Fruit fly (Drosophila melanogaster) whole organism, embryonic: ENCODE data around the gene CG33288.

Experiments used
- Bgb ChIP-seq: fragments of 200-800 bp; sonication (Bioruptor generic); IDR thresholded peaks from 2 replicates; pipeline ENCODE4 v1.3.6; 2022; ENCODE audit warnings: missing biosample characterization, missing genetic modification characterization; ENCODE audit not compliant: partially characterized antibody
- CG10321 ChIP-seq: fragments of 200-800 bp; sonication (Bioruptor generic); IDR thresholded peaks from 2 replicates; pipeline ENCODE4 v1.3.6; 2022; ENCODE audit warnings: missing biosample characterization, missing genetic modification characterization
- CG10543 ChIP-seq: fragments of 200-800 bp; sonication (Bioruptor generic); optimal IDR thresholded peaks from 3 replicates; lab custom pipeline; 2017; ENCODE audit warnings: missing biosample characterization, mild to moderate bottlenecking, missing genetic modification characterization, moderate library complexity
- CG11085 ChIP-seq: fragments of 200-800 bp; sonication (Bioruptor generic); IDR thresholded peaks from 2 replicates; pipeline ENCODE4 v1.3.6; 2022; ENCODE audit warnings: missing biosample characterization, missing genetic modification characterization
- CG11560 ChIP-seq: fragments of 200-800 bp; sonication (Bioruptor generic); IDR thresholded peaks from 3 replicates; pipeline ENCODE4 v1.3.6; 2022; ENCODE audit warnings: missing biosample characterization, missing genetic modification characterization
- CG11696 ChIP-seq: fragments of 200-800 bp; sonication (Bioruptor generic); IDR thresholded peaks from 2 replicates; pipeline ENCODE4 v1.3.6; 2022; ENCODE audit warnings: missing biosample characterization, missing genetic modification characterization
- CG12299 ChIP-seq: fragments of 200-800 bp; sonication (Bioruptor generic); optimal IDR thresholded peaks from 2 replicates; lab custom pipeline; 2018; ENCODE audit warnings: missing biosample characterization, mild to moderate bottlenecking, missing genetic modification characterization
- CG1233 ChIP-seq: fragments of 200-800 bp; sonication (Bioruptor generic); optimal IDR thresholded peaks from 4 replicates; lab custom pipeline; 2018; ENCODE audit warnings: missing biosample characterization, mild to moderate bottlenecking, missing genetic modification characterization
- CG12659 ChIP-seq: fragments of 200-800 bp; sonication (Bioruptor generic); optimal IDR thresholded peaks from 3 replicates; lab custom pipeline; 2017; ENCODE audit warnings: mild to moderate bottlenecking, missing biosample characterization, missing genetic modification reagents, missing genetic modification characterization
- CG14965 ChIP-seq: fragments of 200-800 bp; sonication (Bioruptor generic); optimal IDR thresholded peaks from 2 replicates; lab custom pipeline; 2016; ENCODE audit warnings: missing biosample characterization, missing genetic modification characterization, borderline replicate concordance
- CG15479 ChIP-seq: fragments of 200-800 bp; sonication (Bioruptor generic); optimal IDR thresholded peaks from 3 replicates; lab custom pipeline; 2019; ENCODE audit warnings: missing biosample characterization, mild to moderate bottlenecking, missing genetic modification characterization, moderate library complexity
- CG17568 ChIP-seq: fragments of 200-800 bp; sonication (Bioruptor generic); optimal IDR thresholded peaks from 2 replicates; lab custom pipeline; 2018; ENCODE audit warnings: missing biosample characterization, mild to moderate bottlenecking, missing genetic modification characterization, moderate library complexity
- CG17802 ChIP-seq: fragments of 200-800 bp; sonication (Bioruptor generic); optimal IDR thresholded peaks from 2 replicates; lab custom pipeline; 2018; ENCODE audit warnings: missing biosample characterization, mild to moderate bottlenecking, missing genetic modification characterization, moderate library complexity
- CG18011 ChIP-seq: fragments of 200-800 bp; sonication (Bioruptor generic); optimal IDR thresholded peaks from 2 replicates; lab custom pipeline; 2017; ENCODE audit warnings: missing biosample characterization, missing genetic modification characterization, mild to moderate bottlenecking, moderate library complexity, missing genotype
- CG18619 ChIP-seq: fragments of 200-800 bp; sonication (Bioruptor generic); optimal IDR thresholded peaks from 3 replicates; lab custom pipeline; 2017; ENCODE audit warnings: missing biosample characterization, mild to moderate bottlenecking, missing genetic modification characterization
- CG2129 ChIP-seq: fragments of 200-800 bp; sonication (Bioruptor generic); IDR thresholded peaks from 2 replicates; pipeline ENCODE4 v1.3.6; 2022; ENCODE audit warnings: missing biosample characterization, missing genetic modification characterization; ENCODE audit not compliant: partially characterized antibody
- CG32767 ChIP-seq: fragments of 200-800 bp; sonication (Bioruptor generic); IDR thresholded peaks from 2 replicates; pipeline ENCODE4 v1.3.6; 2022; ENCODE audit warnings: missing biosample characterization, missing genetic modification characterization
- CG43689 ChIP-seq: fragments of 200-800 bp; sonication (Bioruptor generic); IDR thresholded peaks from 2 replicates; pipeline ENCODE4 v1.3.6; 2022; ENCODE audit warnings: missing biosample characterization, missing genetic modification characterization
- CG7987 ChIP-seq: fragments of 200-800 bp; sonication (Bioruptor generic); optimal IDR thresholded peaks from 2 replicates; lab custom pipeline; 2018; ENCODE audit warnings: missing biosample characterization, mild to moderate bottlenecking, missing genetic modification characterization, moderate library complexity
- CG8765 ChIP-seq: fragments of 200-800 bp; sonication (Bioruptor generic); IDR thresholded peaks from 2 replicates; pipeline ENCODE4 v1.3.6; 2022; ENCODE audit warnings: missing biosample characterization, missing genetic modification characterization
- CG8924 ChIP-seq: fragments of 200-800 bp; optimal IDR thresholded peaks from 3 replicates; lab custom pipeline; 2019; ENCODE audit warnings: missing biosample characterization, mild to moderate bottlenecking, missing genetic modification characterization, moderate library complexity
- Camta ChIP-seq: fragments of 200-800 bp; sonication (Bioruptor generic); optimal IDR thresholded peaks from 2 replicates; lab custom pipeline; 2016; ENCODE audit warnings: missing biosample characterization, missing genetic modification characterization
- Deaf1 ChIP-seq: fragments of 200-800 bp; optimal IDR thresholded peaks from 3 replicates; lab custom pipeline; 2019; ENCODE audit warnings: missing biosample characterization, mild to moderate bottlenecking, missing genetic modification characterization, moderate library complexity
- Hsf ChIP-seq: fragments of 200-800 bp; sonication (Bioruptor generic); optimal IDR thresholded peaks from 3 replicates; lab custom pipeline; 2016; ENCODE audit warnings: missing biosample characterization, missing genetic modification characterization
- Lim3 ChIP-seq: fragments of 200-800 bp; sonication (Bioruptor generic); IDR thresholded peaks from 2 replicates; pipeline ENCODE4 v1.3.6; 2022; ENCODE audit warnings: missing biosample characterization, missing genetic modification characterization
- Nf-YC ChIP-seq: fragments of 200-800 bp; optimal IDR thresholded peaks from 3 replicates; lab custom pipeline; 2019; ENCODE audit warnings: missing biosample characterization, mild to moderate bottlenecking, missing genetic modification characterization, moderate library complexity
- Pdp1 ChIP-seq, 2 experiments: fragments of 200-800 bp; sonication (Bioruptor generic); optimal IDR thresholded peaks; 3 replicates each; lab custom pipeline; 2016; ENCODE audit warnings: missing biosample characterization in 2 of 2, missing genetic modification characterization in 2 of 2, mild to moderate bottlenecking in 1 of 2, moderate library complexity in 1 of 2
- Trl ChIP-seq, 3 experiments: fragments of >200 bp in 2 of 3; fragments of 200-800 bp in 1 of 3; sonication (Bioruptor generic) in 1 of 3; optimal IDR thresholded peaks; 2 replicates in 1 of 3; 3 replicates in 2 of 3; lab custom pipeline; 2016 to 2017; ENCODE audit warnings: missing biosample characterization in 1 of 3, missing genetic modification characterization in 1 of 3
- YL-1 ChIP-seq: fragments of 200-800 bp; sonication (Bioruptor generic); optimal IDR thresholded peaks from 3 replicates; lab custom pipeline; 2017; ENCODE audit warnings: missing biosample characterization, mild to moderate bottlenecking, missing genetic modification characterization
- aop ChIP-seq: fragments of 200-800 bp; sonication (Bioruptor generic); IDR thresholded peaks from 2 replicates; pipeline ENCODE4 v1.3.6; 2022; ENCODE audit warnings: missing biosample characterization, missing genetic modification characterization
- crc ChIP-seq: fragments of 200-800 bp; sonication (Bioruptor generic); optimal IDR thresholded peaks from 2 replicates; lab custom pipeline; 2016; ENCODE audit warnings: missing biosample characterization, missing genetic modification characterization
- crol ChIP-seq: fragments of 200-800 bp; sonication (Bioruptor generic); IDR thresholded peaks from 2 replicates; pipeline ENCODE4 v1.3.6; 2022; ENCODE audit warnings: missing biosample characterization, missing genetic modification characterization
- cwo ChIP-seq: fragments of 200-800 bp; sonication (Bioruptor generic); optimal IDR thresholded peaks from 3 replicates; lab custom pipeline; 2017; ENCODE audit warnings: missing biosample characterization, missing genetic modification characterization, mild to moderate bottlenecking, moderate library complexity, missing genetic modification reagents
- ems ChIP-seq: fragments of 200-800 bp; sonication (Bioruptor generic); optimal IDR thresholded peaks from 3 replicates; lab custom pipeline; 2016; ENCODE audit warnings: missing biosample characterization, missing genetic modification characterization
- esg ChIP-seq: fragments of 200-800 bp; sonication (Bioruptor generic); conservative IDR thresholded peaks from 2 replicates; pipeline ENCODE4 v1.3.6; 2022; ENCODE audit warnings: missing biosample characterization, missing genetic modification characterization
- fd96Cb ChIP-seq: fragments of 200-800 bp; sonication (Bioruptor generic); optimal IDR thresholded peaks from 2 replicates; lab custom pipeline; 2018; ENCODE audit warnings: missing biosample characterization, mild to moderate bottlenecking, missing genetic modification characterization, moderate library complexity
- knrl ChIP-seq: fragments of 200-800 bp; sonication (Bioruptor generic); IDR thresholded peaks from 3 replicates; pipeline ENCODE4 v1.3.6; 2022; ENCODE audit warnings: missing biosample characterization, missing genetic modification characterization; ENCODE audit not compliant: partially characterized antibody
- lbe ChIP-seq: fragments of 200-800 bp; sonication (Bioruptor generic); optimal IDR thresholded peaks from 2 replicates; lab custom pipeline; 2016; ENCODE audit warnings: missing biosample characterization, mild to moderate bottlenecking, missing genetic modification characterization
- luna ChIP-seq: fragments of 200-800 bp; sonication (Bioruptor generic); optimal IDR thresholded peaks from 2 replicates; lab custom pipeline; 2016; ENCODE audit warnings: missing biosample characterization, missing genetic modification characterization
- nerfin-1 ChIP-seq: fragments of 200-800 bp; sonication (Bioruptor generic); optimal IDR thresholded peaks from 3 replicates; lab custom pipeline; 2019; ENCODE audit warnings: missing biosample characterization, mild to moderate bottlenecking, missing genetic modification characterization, moderate library complexity
- pita ChIP-seq: fragments of 200-800 bp; sonication (Bioruptor generic); optimal IDR thresholded peaks from 2 replicates; lab custom pipeline; 2017; ENCODE audit warnings: missing biosample characterization, mild to moderate bottlenecking, missing genetic modification characterization
- repo ChIP-seq: fragments of 200-800 bp; sonication (Bioruptor generic); optimal IDR thresholded peaks from 2 replicates; lab custom pipeline; 2016; ENCODE audit warnings: missing biosample characterization, missing genetic modification characterization
- sens ChIP-seq: fragments of 200-800 bp; sonication (Bioruptor generic); peaks from one replicate; lab custom pipeline; 2016; ENCODE audit warnings: missing biosample characterization, missing genetic modification characterization
- slbo ChIP-seq: fragments of 200-800 bp; sonication (Bioruptor generic); IDR thresholded peaks from 2 replicates; pipeline ENCODE4 v1.3.6; 2022; ENCODE audit warnings: missing biosample characterization, missing genetic modification characterization
- stwl ChIP-seq: fragments of 200-800 bp; sonication (Bioruptor generic); optimal IDR thresholded peaks from 3 replicates; lab custom pipeline; 2018; ENCODE audit warnings: missing biosample characterization, mild to moderate bottlenecking, missing genetic modification characterization, moderate library complexity
- tna ChIP-seq: fragments of 200-800 bp; sonication (Bioruptor generic); IDR thresholded peaks from 2 replicates; pipeline ENCODE4 v1.3.6; 2022; ENCODE audit warnings: missing biosample characterization, missing genetic modification characterization; ENCODE audit not compliant: partially characterized antibody
- ttk ChIP-seq: fragments of 200-800 bp; sonication (Bioruptor generic); IDR thresholded peaks from 2 replicates; pipeline ENCODE4 v2.1.2; 2022; ENCODE audit warnings: missing biosample characterization, missing genetic modification characterization
- vfl ChIP-seq: fragments of 200-800 bp; sonication (Bioruptor generic); optimal IDR thresholded peaks from 2 replicates; lab custom pipeline; 2016; ENCODE audit warnings: missing biosample characterization, missing genetic modification characterization
- wor ChIP-seq: fragments of 200-800 bp; sonication (Bioruptor generic); IDR thresholded peaks from 2 replicates; pipeline ENCODE4 v1.3.6; 2022; ENCODE audit warnings: missing biosample characterization, missing genetic modification characterization
- yki ChIP-seq: fragments of >200 bp; optimal IDR thresholded peaks from 3 replicates; lab custom pipeline; 2018

The CG33288 gene

dm6 chr3L:21382158-21382610 is 45.4 kb upstream of the CG33288 start, which contains the start of gene rgn (continued):
- TF ChIP-seq CG15479 (GFP tag; lab: Kevin White, UChicago): no peak
- peak; percentile 62; the same call in 1 of the 2 replicates for TF ChIP-seq Bgb (GFP tag; lab: Robert Waterston, UW)
- TF ChIP-seq CG8765 (GFP tag; lab: Robert Waterston, UW): peak; percentile 37; the same call in 1 of the 2 replicates
- TF ChIP-seq aop (GFP tag; lab: Robert Waterston, UW): no peak
- peak; percentile 62 for TF ChIP-seq Hsf
- peak; percentile 82 for TF ChIP-seq cwo (GFP tag; lab: Kevin White, UChicago)
- TF ChIP-seq yki (lab: Kevin White, UChicago): no peak
- TF ChIP-seq fd96Cb (tag; lab: Kevin White, UChicago): peak; percentile 64
- peak; percentile 5 for TF ChIP-seq crc (GFP tag; lab: Kevin White, UChicago)
- TF ChIP-seq ttk: peak; percentile 53; the same call in 1 of the 2 replicates
- peak; percentile 55 for TF ChIP-seq sens (GFP tag; lab: Kevin White, UChicago)
- TF ChIP-seq vfl (GFP tag; lab: Kevin White, UChicago): no peak
- TF ChIP-seq tna (GFP tag; lab: Robert Waterston, UW): no peak
- peak; percentile 63 for TF ChIP-seq Deaf1
- TF ChIP-seq CG12659 (GFP tag; lab: Kevin White, UChicago): peak; percentile 87
- TF ChIP-seq CG11560: no peak
- TF ChIP-seq CG1233 (GFP tag; lab: Kevin White, UChicago): peak; percentile 68
- TF ChIP-seq wor: no peak
- no peak for TF ChIP-seq stwl (tag; lab: Kevin White, UChicago)
- TF ChIP-seq CG2129: no peak
- peak; percentile 1 for TF ChIP-seq CG7987 (GFP tag; lab: Kevin White, UChicago)
- TF ChIP-seq CG18011 (GFP tag; lab: Kevin White, UChicago): peak; percentile 62
- TF ChIP-seq CG17568 (GFP tag; lab: Kevin White, UChicago): peak; percentile 13
- no peak for TF ChIP-seq CG10321 (GFP tag; lab: Robert Waterston, UW)
- TF ChIP-seq Trl (optimal IDR thresholded peaks at IDR 0.05; lab: Kevin White, UChicago): peak; percentile 36 to 86
- TF ChIP-seq Trl (GFP tag; optimal IDR thresholded peaks at IDR 0.05; lab: Kevin White, UChicago): peak; percentile 57
- peak; percentile 88 for TF ChIP-seq slbo
- no peak for TF ChIP-seq Lim3 (GFP tag; lab: Robert Waterston, UW)
- TF ChIP-seq CG8924 (tag; lab: Kevin White, UChicago): peak; percentile 76
- peak; percentile 34; the same call in 1 of the 2 replicates for TF ChIP-seq CG43689 (GFP tag; lab: Robert Waterston, UW)
- TF ChIP-seq CG10543 (GFP tag; lab: Kevin White, UChicago): peak; percentile 45
- peak; percentile 53 for TF ChIP-seq ems (GFP tag; lab: Kevin White, UChicago)
- TF ChIP-seq CG17802 (tag; lab: Kevin White, UChicago): no peak
- no peak for TF ChIP-seq crol (GFP tag; lab: Robert Waterston, UW)
- peak; percentile 49 for TF ChIP-seq Camta (GFP tag; lab: Kevin White, UChicago)
- TF ChIP-seq Pdp1 (GFP tag; optimal IDR thresholded peaks at IDR 0.05; lab: Kevin White, UChicago): peak; percentile 58 to 87
- TF ChIP-seq CG11696 (GFP tag; lab: Robert Waterston, UW): peak; percentile 70; the same call in 1 of the 2 replicates
- TF ChIP-seq luna (GFP tag; lab: Kevin White, UChicago): peak; percentile 52
- peak; percentile 2 for TF ChIP-seq repo (GFP tag; lab: Kevin White, UChicago)
- TF ChIP-seq nerfin-1 (tag; lab: Kevin White, UChicago): peak; percentile 26
- TF ChIP-seq CG18619 (GFP tag; lab: Kevin White, UChicago): peak; percentile 85
- peak; percentile 63 for TF ChIP-seq Nf-YC (tag; lab: Kevin White, UChicago)
- TF ChIP-seq esg: peak; percentile 53; the same call in 1 of the 2 replicates
- TF ChIP-seq pita (GFP tag; lab: Kevin White, UChicago): no peak
- no peak for TF ChIP-seq knrl (GFP tag; lab: Robert Waterston, UW)
- no peak for TF ChIP-seq YL-1 (GFP tag; lab: Kevin White, UChicago)
- peak; percentile 53 for TF ChIP-seq CG32767 (GFP tag; lab: Robert Waterston, UW)
- TF ChIP-seq lbe: no peak
- no peak for TF ChIP-seq CG12299 (tag; lab: Kevin White, UChicago)
- TF ChIP-seq CG11085 (GFP tag; lab: Robert Waterston, UW): peak; percentile 48; the same call in 1 of the 2 replicates
- TF ChIP-seq CG14965 (GFP tag; lab: Kevin White, UChicago): no peak
